Fruit fly (Drosophila melanogaster) whole organism, wandering third instar larva: Measurements from ENCODE around the gene CG3517.

Source experiments
- Abd-B ChIP-seq: fragments of >200 bp; optimal IDR thresholded peaks from 2 replicates; lab custom pipeline; 2017; ENCODE audit warnings: missing biosample characterization, missing genetic modification characterization
- CG32264 ChIP-seq: fragments of 200-800 bp; sonication (Bioruptor generic); optimal IDR thresholded peaks from 2 replicates; lab custom pipeline; 2016; ENCODE audit warnings: missing biosample characterization, missing genetic modification characterization
- CG9705 ChIP-seq: fragments of 200-800 bp; sonication (Bioruptor generic); optimal IDR thresholded peaks from 2 replicates; lab custom pipeline; 2018; ENCODE audit warnings: missing biosample characterization, mild to moderate bottlenecking, missing genetic modification characterization
- CrebA ChIP-seq: fragments of 200-800 bp; sonication (Bioruptor generic); optimal IDR thresholded peaks from 2 replicates; lab custom pipeline; 2016; ENCODE audit warnings: missing biosample characterization, mild to moderate bottlenecking, missing genetic modification characterization, borderline replicate concordance
- Dfd ChIP-seq: fragments of >200 bp; optimal IDR thresholded peaks from 2 replicates; lab custom pipeline; 2017; ENCODE audit warnings: missing biosample characterization, missing genetic modification characterization
- HLH106 ChIP-seq: fragments of 200-800 bp; optimal IDR thresholded peaks from 3 replicates; lab custom pipeline; 2019; ENCODE audit warnings: missing biosample characterization, mild to moderate bottlenecking, missing genetic modification characterization, moderate library complexity
- Hnf4 ChIP-seq: fragments of 200-800 bp; sonication (Bioruptor generic); optimal IDR thresholded peaks from 2 replicates; lab custom pipeline; 2016; ENCODE audit warnings: missing biosample characterization, mild to moderate bottlenecking, missing genetic modification characterization
- Hr83 ChIP-seq: fragments of 200-300 bp; sonication (Bioruptor generic); optimal IDR thresholded peaks from 2 replicates; lab custom pipeline; 2016; ENCODE audit warnings: missing biosample characterization, mild to moderate bottlenecking, missing genetic modification characterization, moderate library complexity; ENCODE audit not compliant: poor library complexity, severe bottlenecking
- Jra ChIP-seq: sonication (Bioruptor generic); optimal IDR thresholded peaks from 2 replicates; lab custom pipeline; 2016; ENCODE audit warnings: missing biosample characterization, missing genetic modification characterization
- Myc ChIP-seq: fragments of >200 bp; optimal IDR thresholded peaks from 2 replicates; lab custom pipeline; 2017
- N ChIP-seq: fragments of >200 bp; optimal IDR thresholded peaks from 2 replicates; lab custom pipeline; 2018; ENCODE audit warnings: missing biosample characterization, missing external identifiers, missing genetic modification characterization
- OdsH ChIP-seq: fragments of 200-800 bp; sonication (Bioruptor generic); optimal IDR thresholded peaks from 2 replicates; lab custom pipeline; 2016; ENCODE audit warnings: missing biosample characterization, mild to moderate bottlenecking, missing genetic modification characterization
- Rel ChIP-seq, 2 experiments: fragments of 200-800 bp; sonication (Bioruptor generic) in 1 of 2; optimal IDR thresholded peaks; 2 replicates in 1 of 2; 3 replicates in 1 of 2; lab custom pipeline; 2016 to 2019; ENCODE audit warnings: mild to moderate bottlenecking in 2 of 2, missing biosample characterization in 2 of 2, missing genetic modification characterization in 2 of 2, moderate library complexity in 1 of 2
- Sp1 ChIP-seq: fragments of 200-800 bp; sonication (Bioruptor generic); optimal IDR thresholded peaks from 3 replicates; lab custom pipeline; 2019; ENCODE audit warnings: missing biosample characterization, mild to moderate bottlenecking, missing genetic modification characterization, moderate library complexity
- Vsx2 ChIP-seq: fragments of 200-300, 225-300 bp; sonication (Bioruptor generic); optimal IDR thresholded peaks from 2 replicates; lab custom pipeline; 2018; ENCODE audit warnings: missing biosample characterization, missing genetic modification characterization; ENCODE audit not compliant: partially characterized antibody
- br ChIP-seq: fragments of 200-800 bp; sonication (Bioruptor generic); optimal IDR thresholded peaks from 2 replicates; lab custom pipeline; 2016; ENCODE audit warnings: missing biosample characterization, missing genetic modification characterization
- dl ChIP-seq, 2 experiments: fragments of 175-275, 200-275 bp in 1 of 2; fragments of 200-275 bp in 1 of 2; sonication (Bioruptor generic); optimal IDR thresholded peaks; lab custom pipeline; 2018; ENCODE audit warnings: mild to moderate bottlenecking in 2 of 2, missing biosample characterization in 2 of 2, missing genetic modification characterization in 2 of 2, moderate library complexity in 2 of 2; ENCODE audit not compliant: partially characterized antibody in 2 of 2, insufficient read depth in 1 of 2
- dmrt93B ChIP-seq: fragments of 200-800 bp; sonication (Bioruptor generic); optimal IDR thresholded peaks from 2 replicates; lab custom pipeline; 2018; ENCODE audit warnings: missing biosample characterization, mild to moderate bottlenecking, missing genetic modification characterization
- dsf ChIP-seq: sonication (Bioruptor generic); optimal IDR thresholded peaks from 2 replicates; lab custom pipeline; 2016; ENCODE audit warnings: missing biosample characterization, missing genetic modification characterization, borderline replicate concordance
- ey ChIP-seq: fragments of 200-800 bp; sonication (Bioruptor generic); optimal IDR thresholded peaks from 2 replicates; lab custom pipeline; 2016; ENCODE audit warnings: missing biosample characterization, missing genetic modification characterization
- foxo ChIP-seq, 2 experiments: fragments of 200-800 bp; sonication (Bioruptor generic); optimal IDR thresholded peaks; 2 replicates in 1 of 2; 3 replicates in 1 of 2; lab custom pipeline; 2016 to 2017; ENCODE audit warnings: missing biosample characterization in 2 of 2, missing genetic modification characterization in 2 of 2
- h ChIP-seq: fragments of 200-800 bp; sonication (Bioruptor generic); optimal IDR thresholded peaks from 3 replicates; lab custom pipeline; 2016; ENCODE audit warnings: missing biosample characterization, mild to moderate bottlenecking, missing genetic modification characterization
- jim ChIP-seq: fragments of 175-275, 200-325 bp; sonication (Bioruptor generic); optimal IDR thresholded peaks from 2 replicates; lab custom pipeline; 2016; ENCODE audit warnings: missing biosample characterization, mild to moderate bottlenecking, missing genetic modification characterization
- pan ChIP-seq: fragments of >200 bp; optimal IDR thresholded peaks from 2 replicates; lab custom pipeline; 2017
- psq ChIP-seq: fragments of 200-800 bp; sonication (Bioruptor generic); optimal IDR thresholded peaks from 3 replicates; lab custom pipeline; 2017; ENCODE audit warnings: missing biosample characterization, mild to moderate bottlenecking, missing genetic modification characterization, moderate library complexity
- sv ChIP-seq: fragments of 200-800 bp; sonication (Bioruptor generic); optimal IDR thresholded peaks from 3 replicates; lab custom pipeline; 2016; ENCODE audit warnings: missing biosample characterization, missing genetic modification characterization
- tai ChIP-seq: sonication (Bioruptor generic); optimal IDR thresholded peaks from 2 replicates; lab custom pipeline; 2016; ENCODE audit warnings: missing biosample characterization, missing genetic modification characterization
- usp ChIP-seq: fragments of >200 bp; optimal IDR thresholded peaks from 2 replicates; lab custom pipeline; 2017; ENCODE audit warnings: missing biosample characterization, missing genetic modification characterization

Gene CG3517

dm6 chr3R:19377125-19377524 lies 47.9 kb downstream of the CG3517 start, which contains the start of gene CG31245:
TSS of gene CG31245 (minus strand) at chr3R:19377225.
- no peak for TF ChIP-seq OdsH (GFP tag; lab: Kevin White, UChicago)
- TF ChIP-seq dl (GFP tag; optimal IDR thresholded peaks at IDR 0.05; lab: Kevin White, UChicago; ENCODE audit: insufficient read depth in 1 of 2, partially characterized antibody in 2 of 2) = no peak
- TF ChIP-seq Dfd (GFP tag; lab: Kevin White, UChicago) = no peak
- TF ChIP-seq Vsx2 (GFP tag; lab: Kevin White, UChicago) = no peak
- TF ChIP-seq psq (GFP tag; lab: Kevin White, UChicago) = no peak
- no peak for TF ChIP-seq usp
- no peak for TF ChIP-seq dmrt93B (GFP tag; lab: Kevin White, UChicago)
- TF ChIP-seq Myc (lab: Kevin White, UChicago) = no peak
- no peak for TF ChIP-seq N
- no peak for TF ChIP-seq sv
- TF ChIP-seq h (GFP tag; lab: Kevin White, UChicago) = no peak
- no peak for TF ChIP-seq CG32264 (GFP tag; lab: Kevin White, UChicago)
- no peak for TF ChIP-seq Hnf4
- TF ChIP-seq ey = no peak
- no peak for TF ChIP-seq jim (GFP tag; lab: Kevin White, UChicago)
- no peak for TF ChIP-seq pan (lab: Kevin White, UChicago)
- TF ChIP-seq CrebA (GFP tag; lab: Kevin White, UChicago) = no peak
- no peak for TF ChIP-seq Abd-B (GFP tag; lab: Kevin White, UChicago)

dm6 chr3R:19375923-19376322 lies 49.1 kb downstream of the CG3517 start, which contains the start of gene CG31404:
TSS of gene CG31404 (minus strand) at chr3R:19376023.
- TF ChIP-seq Abd-B (GFP tag; lab: Kevin White, UChicago) (no peak), dl (GFP tag; optimal IDR thresholded peaks at IDR 0.05; lab: Kevin White, UChicago; ENCODE audit: insufficient read depth in 1 of 2, partially characterized antibody in 2 of 2) (no peak), Hr83 (GFP tag; lab: Kevin White, UChicago) (no peak), tai (GFP tag; lab: Kevin White, UChicago) (no peak), HLH106 (no peak), usp (no peak), Sp1 (GFP tag; lab: Kevin White, UChicago) (no peak), br (GFP tag; lab: Kevin White, UChicago) (no peak), Jra (no peak)

DNA sequence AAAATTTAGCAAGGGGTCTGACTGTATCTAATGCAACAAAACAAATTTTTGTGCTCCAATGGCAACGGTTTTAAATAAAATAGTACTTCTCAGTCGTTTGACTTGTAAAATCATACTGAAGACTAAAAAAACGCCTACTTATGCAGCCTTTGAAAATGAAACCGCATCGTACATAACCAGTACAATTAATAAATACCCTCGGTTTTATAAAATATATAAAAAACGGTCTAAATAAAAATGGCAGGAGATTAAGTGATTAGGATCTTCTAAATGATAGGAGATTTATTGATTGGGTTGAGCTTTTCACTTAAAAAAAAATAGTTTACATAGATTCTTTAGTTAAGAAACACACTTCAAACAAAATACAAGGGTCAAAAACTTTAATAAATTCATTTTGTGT lies 50.3 kb downstream of the CG3517 start, which contains the start of gene CG3581:
Gene CG3581 (minus strand): TSS at position 101 of the 400 bp plus-strand sequence.
- TF ChIP-seq Hr83 (GFP tag; lab: Kevin White, UChicago) (no peak), CG32264 (GFP tag; lab: Kevin White, UChicago) (no peak), CG9705 (GFP tag; lab: Kevin White, UChicago) (no peak), N (no peak), dl (GFP tag; optimal IDR thresholded peaks at IDR 0.05; lab: Kevin White, UChicago; ENCODE audit: insufficient read depth in 1 of 2, partially characterized antibody in 2 of 2) (no peak), foxo (GFP tag; optimal IDR thresholded peaks at IDR 0.05; lab: Kevin White, UChicago) (no peak), Jra (no peak), sv (no peak), jim (GFP tag; lab: Kevin White, UChicago) (no peak), Rel (GFP tag; optimal IDR thresholded peaks at IDR 0.05; lab: Kevin White, UChicago) (no peak), Rel (tag; optimal IDR thresholded peaks at IDR 0.05; lab: Kevin White, UChicago) (no peak), HLH106 (no peak), dsf (no peak)
